Fruit fly (Drosophila melanogaster) whole organism, embryonic: ENCODE data around the gene AP-1-2beta.
A peak's percentile ranks its signal among the peaks of the same experiment; 100 is the strongest.

Source experiments
- Ada2b ChIP-seq: fragments of 200-800 bp; sonication (Bioruptor generic); IDR thresholded peaks from 2 replicates; pipeline ENCODE4 v1.3.6; 2022; ENCODE audit warnings: missing biosample characterization, missing genetic modification characterization
- BtbVII ChIP-seq: fragments of 200-800 bp; sonication (Bioruptor generic); optimal IDR thresholded peaks from 3 replicates; lab custom pipeline; 2017; ENCODE audit warnings: missing biosample characterization, mild to moderate bottlenecking, missing genetic modification characterization
- CG10431 ChIP-seq: fragments of 200-800 bp; sonication (Bioruptor generic); optimal IDR thresholded peaks from 3 replicates; lab custom pipeline; 2018; ENCODE audit warnings: missing biosample characterization, mild to moderate bottlenecking, missing genetic modification characterization
- CG10565 ChIP-seq: fragments of 200-800 bp; sonication (Bioruptor generic); optimal IDR thresholded peaks from 3 replicates; lab custom pipeline; 2016; ENCODE audit warnings: missing biosample characterization, mild to moderate bottlenecking, missing genetic modification characterization
- CG11560 ChIP-seq: fragments of 200-800 bp; sonication (Bioruptor generic); IDR thresholded peaks from 3 replicates; pipeline ENCODE4 v1.3.6; 2022; ENCODE audit warnings: missing biosample characterization, missing genetic modification characterization
- CG12659 ChIP-seq: fragments of 200-800 bp; sonication (Bioruptor generic); optimal IDR thresholded peaks from 3 replicates; lab custom pipeline; 2017; ENCODE audit warnings: mild to moderate bottlenecking, missing biosample characterization, missing genetic modification reagents, missing genetic modification characterization
- CG12744 ChIP-seq: fragments of 200-800 bp; sonication (Bioruptor generic); optimal IDR thresholded peaks from 2 replicates; lab custom pipeline; 2016; ENCODE audit warnings: missing biosample characterization, missing genetic modification characterization
- CG13287 ChIP-seq: fragments of 200-800 bp; sonication (Bioruptor generic); IDR thresholded peaks from 2 replicates; pipeline ENCODE4 v1.3.6; 2022; ENCODE audit warnings: missing biosample characterization, missing genetic modification characterization; ENCODE audit not compliant: partially characterized antibody
- CG13296 ChIP-seq: fragments of 200-800 bp; sonication (Bioruptor generic); optimal IDR thresholded peaks from 3 replicates; lab custom pipeline; 2018; ENCODE audit warnings: missing biosample characterization, mild to moderate bottlenecking, missing genetic modification characterization
- CG13775 ChIP-seq: fragments of 200-800 bp; sonication (Bioruptor generic); optimal IDR thresholded peaks from 3 replicates; lab custom pipeline; 2017; ENCODE audit warnings: missing biosample characterization, mild to moderate bottlenecking, missing genetic modification characterization
- CG16815 ChIP-seq: fragments of 200-800 bp; sonication (Bioruptor generic); optimal IDR thresholded peaks from 3 replicates; lab custom pipeline; 2017; ENCODE audit warnings: missing biosample characterization, mild to moderate bottlenecking, missing genetic modification characterization
- CG17328 ChIP-seq: fragments of 200-800 bp; sonication (Bioruptor generic); IDR thresholded peaks from 2 replicates; pipeline ENCODE4 v1.3.6; 2022; ENCODE audit warnings: missing biosample characterization, missing genetic modification characterization
- CG18619 ChIP-seq: fragments of 200-800 bp; sonication (Bioruptor generic); optimal IDR thresholded peaks from 3 replicates; lab custom pipeline; 2017; ENCODE audit warnings: missing biosample characterization, mild to moderate bottlenecking, missing genetic modification characterization
- CG18764 ChIP-seq: fragments of 200-800 bp; sonication (Bioruptor generic); optimal IDR thresholded peaks from 3 replicates; lab custom pipeline; 2016; ENCODE audit warnings: missing biosample characterization, missing genetic modification characterization
- CG2202 ChIP-seq: fragments of 200-800 bp; sonication (Bioruptor generic); optimal IDR thresholded peaks from 2 replicates; lab custom pipeline; 2018; ENCODE audit warnings: missing biosample characterization, mild to moderate bottlenecking, missing genetic modification characterization
- CG30431 ChIP-seq: fragments of 200-800 bp; sonication (Bioruptor generic); optimal IDR thresholded peaks from 2 replicates; lab custom pipeline; 2017; ENCODE audit warnings: missing biosample characterization, missing genetic modification characterization
- CG34376 ChIP-seq: fragments of 200-800 bp; sonication (Bioruptor generic); optimal IDR thresholded peaks from 2 replicates; lab custom pipeline; 2018; ENCODE audit warnings: missing biosample characterization, mild to moderate bottlenecking, missing genetic modification characterization
- CG42726 ChIP-seq: fragments of 200-800 bp; sonication (Bioruptor generic); IDR thresholded peaks from 2 replicates; pipeline ENCODE4 v1.3.6; 2022; ENCODE audit warnings: missing biosample characterization, missing genetic modification characterization; ENCODE audit not compliant: partially characterized antibody
- CG4707 ChIP-seq: fragments of 200-800 bp; sonication (Bioruptor generic); optimal IDR thresholded peaks from 2 replicates; lab custom pipeline; 2018; ENCODE audit warnings: missing biosample characterization, mild to moderate bottlenecking, missing genetic modification characterization, moderate library complexity
- CG5953 ChIP-seq: fragments of 200-800 bp; sonication (Bioruptor generic); IDR thresholded peaks from 2 replicates; pipeline ENCODE4 v1.3.6; 2022; ENCODE audit warnings: missing biosample characterization, missing genetic modification characterization
- CG7987 ChIP-seq: fragments of 200-800 bp; sonication (Bioruptor generic); optimal IDR thresholded peaks from 2 replicates; lab custom pipeline; 2018; ENCODE audit warnings: missing biosample characterization, mild to moderate bottlenecking, missing genetic modification characterization, moderate library complexity
- CTCF ChIP-seq: fragments of 200-800 bp; sonication (Bioruptor generic); optimal IDR thresholded peaks from 2 replicates; lab custom pipeline; 2017; ENCODE audit warnings: missing biosample characterization, mild to moderate bottlenecking, missing genetic modification characterization, moderate library complexity
- CoRest ChIP-seq: fragments of 200-800 bp; sonication (Bioruptor generic); optimal IDR thresholded peaks from 3 replicates; lab custom pipeline; 2018; ENCODE audit warnings: missing biosample characterization, mild to moderate bottlenecking, missing genetic modification characterization, moderate library complexity
- E2f2 ChIP-seq: fragments of 200-800 bp; sonication (Bioruptor generic); IDR thresholded peaks from 2 replicates; pipeline ENCODE4 v1.3.6; 2022; ENCODE audit warnings: missing biosample characterization, missing genetic modification characterization
- Ets97D ChIP-seq: fragments of 200-800 bp; sonication (Bioruptor generic); optimal IDR thresholded peaks from 3 replicates; lab custom pipeline; 2016; ENCODE audit warnings: missing biosample characterization, missing genetic modification characterization
- Hand ChIP-seq: fragments of 200-800 bp; sonication (Bioruptor generic); optimal IDR thresholded peaks from 2 replicates; lab custom pipeline; 2017; ENCODE audit warnings: mild to moderate bottlenecking, missing biosample characterization, missing genetic modification reagents, missing genetic modification characterization
- HmgD ChIP-seq: fragments of 200-800 bp; sonication (Bioruptor generic); optimal IDR thresholded peaks from 3 replicates; lab custom pipeline; 2016; ENCODE audit warnings: missing biosample characterization, missing genetic modification characterization
- HmgZ ChIP-seq: fragments of 200-800 bp; sonication (Bioruptor generic); optimal IDR thresholded peaks from 2 replicates; lab custom pipeline; 2018; ENCODE audit warnings: missing biosample characterization, mild to moderate bottlenecking, missing genetic modification characterization
- Mes4 ChIP-seq: fragments of 200-800 bp; sonication (Bioruptor generic); optimal IDR thresholded peaks from 2 replicates; lab custom pipeline; 2016; ENCODE audit warnings: missing biosample characterization, missing genetic modification characterization
- NC2β ChIP-seq: fragments of 200-800 bp; sonication (Bioruptor generic); optimal IDR thresholded peaks from 2 replicates; lab custom pipeline; 2016; ENCODE audit warnings: missing biosample characterization, missing genetic modification characterization
- Opbp ChIP-seq: fragments of 200-800 bp; sonication (Bioruptor generic); IDR thresholded peaks from 3 replicates; pipeline ENCODE4 v1.3.6; 2022; ENCODE audit warnings: missing biosample characterization, missing genetic modification characterization; ENCODE audit not compliant: partially characterized antibody
- Rfx ChIP-seq: fragments of 200-800 bp; sonication (Bioruptor generic); IDR thresholded peaks from 2 replicates; pipeline ENCODE4 v1.3.6; 2022; ENCODE audit warnings: missing biosample characterization, missing genetic modification characterization
- TFAM ChIP-seq: fragments of 200-800 bp; sonication (Bioruptor generic); optimal IDR thresholded peaks from 2 replicates; lab custom pipeline; 2017; ENCODE audit warnings: missing biosample characterization, missing genetic modification characterization, inconsistent platforms
- cad ChIP-seq: fragments of >200 bp; optimal IDR thresholded peaks from 2 replicates; lab custom pipeline; 2017; ENCODE audit warnings: missing biosample characterization, missing genetic modification characterization
- crol ChIP-seq: fragments of 200-800 bp; sonication (Bioruptor generic); IDR thresholded peaks from 2 replicates; pipeline ENCODE4 v1.3.6; 2022; ENCODE audit warnings: missing biosample characterization, missing genetic modification characterization
- dpn ChIP-seq, 2 experiments: fragments of 200-800 bp; sonication (Bioruptor generic); optimal IDR thresholded peaks; 3 replicates each; lab custom pipeline; 2016; ENCODE audit warnings: missing biosample characterization in 2 of 2, missing genetic modification characterization in 2 of 2
- ewg ChIP-seq: fragments of 200-800 bp; sonication (Bioruptor generic); optimal IDR thresholded peaks from 3 replicates; lab custom pipeline; 2017; ENCODE audit warnings: mild to moderate bottlenecking, missing biosample characterization, missing genetic modification reagents, missing genetic modification characterization
- fru ChIP-seq: fragments of >200 bp; optimal IDR thresholded peaks from 2 replicates; lab custom pipeline; 2017
- ftz-f1 ChIP-seq: fragments of 200-800 bp; sonication (Bioruptor generic); optimal IDR thresholded peaks from 2 replicates; lab custom pipeline; 2016; ENCODE audit warnings: missing biosample characterization, missing genetic modification characterization
- gcm ChIP-seq: fragments of 200-800 bp; sonication (Bioruptor generic); optimal IDR thresholded peaks from 2 replicates; lab custom pipeline; 2019; ENCODE audit warnings: missing biosample characterization, mild to moderate bottlenecking, missing genetic modification characterization, moderate library complexity
- kni ChIP-seq: fragments of 200-800 bp; sonication (Bioruptor generic); optimal IDR thresholded peaks from 3 replicates; lab custom pipeline; 2017; ENCODE audit warnings: mild to moderate bottlenecking, missing biosample characterization, missing genetic modification reagents, missing genetic modification characterization
- mam ChIP-seq: fragments of 200-800 bp; sonication (Bioruptor generic); optimal IDR thresholded peaks from 3 replicates; lab custom pipeline; 2016; ENCODE audit warnings: missing biosample characterization, missing genetic modification characterization
- otp ChIP-seq: fragments of 200-800 bp; sonication (Bioruptor generic); IDR thresholded peaks from 3 replicates; pipeline ENCODE4, ENCODE4 v1.3.6; 2022; ENCODE audit warnings: missing biosample characterization, missing genetic modification characterization
- sens ChIP-seq: fragments of 200-800 bp; sonication (Bioruptor generic); peaks from one replicate; lab custom pipeline; 2016; ENCODE audit warnings: missing biosample characterization, missing genetic modification characterization
- sim ChIP-seq: fragments of 200-800 bp; sonication (Bioruptor generic); IDR thresholded peaks from 2 replicates; pipeline ENCODE4 v1.3.6; 2022; ENCODE audit warnings: missing biosample characterization, missing genetic modification characterization
- so ChIP-seq: fragments of 200-800 bp; sonication (Bioruptor generic); IDR thresholded peaks from 3 replicates; pipeline ENCODE4 v1.3.6; 2022; ENCODE audit warnings: missing biosample characterization, missing genetic modification characterization
- sob ChIP-seq: fragments of 200-800 bp; sonication (Bioruptor generic); IDR thresholded peaks from 2 replicates; pipeline ENCODE4 v1.3.6; 2022; ENCODE audit warnings: missing biosample characterization, missing genetic modification characterization
- sr ChIP-seq: fragments of 200-800 bp; sonication (Bioruptor generic); IDR thresholded peaks from 3 replicates; pipeline ENCODE4 v1.3.6; 2022; ENCODE audit warnings: missing biosample characterization, missing genetic modification characterization
- stwl ChIP-seq: fragments of 200-800 bp; sonication (Bioruptor generic); optimal IDR thresholded peaks from 3 replicates; lab custom pipeline; 2018; ENCODE audit warnings: missing biosample characterization, mild to moderate bottlenecking, missing genetic modification characterization, moderate library complexity
- tll ChIP-seq, 2 experiments: fragments of 200-800 bp in 1 of 2; fragments of >200 bp in 1 of 2; sonication (Bioruptor generic) in 1 of 2; optimal IDR thresholded peaks; 2 replicates each; lab custom pipeline; 2017 to 2019; ENCODE audit warnings: missing biosample characterization in 2 of 2, missing genetic modification characterization in 2 of 2, mild to moderate bottlenecking in 1 of 2, moderate library complexity in 1 of 2
- zf30C ChIP-seq: fragments of 200-800 bp; sonication (Bioruptor generic); optimal IDR thresholded peaks from 3 replicates; lab custom pipeline; 2018; ENCODE audit warnings: missing biosample characterization, mild to moderate bottlenecking, missing genetic modification characterization

Gene AP-1-2beta

dm6 chrX:19750626-19751149 lies 19.9 kb downstream of the AP-1-2beta start, which contains the start of gene Abcd3 (continued):
- TF ChIP-seq Ets97D (GFP tag; lab: Kevin White, UChicago) (peak; percentile 18), sim (GFP tag; lab: Robert Waterston, UW) (no peak), Ada2b (GFP tag; lab: Robert Waterston, UW) (no peak), kni (GFP tag; lab: Kevin White, UChicago) (peak; percentile 65), CG12744 (GFP tag; lab: Kevin White, UChicago) (no peak), crol (GFP tag; lab: Robert Waterston, UW) (0 out of 2 replicates have a peak, but pooled peaks have one; percentile 45), so (GFP tag; lab: Robert Waterston, UW) (peak; percentile 74; the same call in 2 of the 3 replicates), BtbVII (GFP tag; lab: Kevin White, UChicago) (peak; percentile 60), zf30C (GFP tag; lab: Kevin White, UChicago) (peak; percentile 16), HmgZ (tag; lab: Kevin White, UChicago) (peak; percentile 64), tll (GFP tag; optimal IDR thresholded peaks at IDR 0.05; lab: Kevin White, UChicago) (peak in 1 of 2 experiments; percentile 10), CG4707 (GFP tag; lab: Kevin White, UChicago) (peak; percentile 7), TFAM (no peak), CG30431 (GFP tag; lab: Kevin White, UChicago) (no peak), Rfx (GFP tag; lab: Robert Waterston, UW) (peak; percentile 44), ftz-f1 (GFP tag; lab: Kevin White, UChicago) (peak; percentile 70), CG2202 (tag; lab: Kevin White, UChicago) (peak; percentile 27), stwl (tag; lab: Kevin White, UChicago) (peak; percentile 20), mam (GFP tag; lab: Kevin White, UChicago) (no peak), Opbp (GFP tag; lab: Robert Waterston, UW) (peak; percentile 78), dpn (GFP tag; optimal IDR thresholded peaks at IDR 0.05; lab: Kevin White, UChicago) (peak in 1 of 2 experiments; percentile 44), CG17328 (GFP tag; lab: Robert Waterston, UW) (no peak), cad (GFP tag; lab: Kevin White, UChicago) (no peak), otp (0 out of 3 replicates have a peak, but pooled peaks have one; percentile 26), sens (GFP tag; lab: Kevin White, UChicago) (peak; percentile 88), CG13775 (peak; percentile 18), CG18619 (GFP tag; lab: Kevin White, UChicago) (peak; percentile 23), E2f2 (GFP tag; lab: Robert Waterston, UW) (peak; percentile 67), CG5953 (no peak), Hand (GFP tag; lab: Kevin White, UChicago) (peak; percentile 34), CG13287 (GFP tag; lab: Robert Waterston, UW) (peak; percentile 78), sr (GFP tag; lab: Robert Waterston, UW) (0 out of 3 replicates have a peak, but pooled peaks have one; percentile 43), CG42726 (peak; percentile 67; the same call in 1 of the 2 replicates), ewg (GFP tag; lab: Kevin White, UChicago) (peak; percentile 38), sob (peak; percentile 47; the same call in 1 of the 2 replicates), CG18764 (no peak), CTCF (peak; percentile 41), CG10565 (GFP tag; lab: Kevin White, UChicago) (no peak), CG13296 (GFP tag; lab: Kevin White, UChicago) (peak; percentile 21), HmgD (GFP tag; lab: Kevin White, UChicago) (peak; percentile 70), CoRest (tag; lab: Kevin White, UChicago) (no peak), CG34376 (peak; percentile 88), CG10431 (GFP tag; lab: Kevin White, UChicago) (no peak), gcm (GFP tag; lab: Kevin White, UChicago) (peak; percentile 56), Mes4 (GFP tag; lab: Kevin White, UChicago) (no peak), CG12659 (GFP tag; lab: Kevin White, UChicago) (peak; percentile 64), CG11560 (tag; lab: Robert Waterston, UW) (no peak), CG16815 (GFP tag; lab: Kevin White, UChicago) (no peak), NC2β (GFP tag; lab: Kevin White, UChicago) (peak; percentile 39), fru (lab: Kevin White, UChicago) (no peak), CG7987 (GFP tag; lab: Kevin White, UChicago) (peak; percentile 56)
